1 fruit fly cellular context compared by ENCODE assay signal in the genomic region with DNA sequence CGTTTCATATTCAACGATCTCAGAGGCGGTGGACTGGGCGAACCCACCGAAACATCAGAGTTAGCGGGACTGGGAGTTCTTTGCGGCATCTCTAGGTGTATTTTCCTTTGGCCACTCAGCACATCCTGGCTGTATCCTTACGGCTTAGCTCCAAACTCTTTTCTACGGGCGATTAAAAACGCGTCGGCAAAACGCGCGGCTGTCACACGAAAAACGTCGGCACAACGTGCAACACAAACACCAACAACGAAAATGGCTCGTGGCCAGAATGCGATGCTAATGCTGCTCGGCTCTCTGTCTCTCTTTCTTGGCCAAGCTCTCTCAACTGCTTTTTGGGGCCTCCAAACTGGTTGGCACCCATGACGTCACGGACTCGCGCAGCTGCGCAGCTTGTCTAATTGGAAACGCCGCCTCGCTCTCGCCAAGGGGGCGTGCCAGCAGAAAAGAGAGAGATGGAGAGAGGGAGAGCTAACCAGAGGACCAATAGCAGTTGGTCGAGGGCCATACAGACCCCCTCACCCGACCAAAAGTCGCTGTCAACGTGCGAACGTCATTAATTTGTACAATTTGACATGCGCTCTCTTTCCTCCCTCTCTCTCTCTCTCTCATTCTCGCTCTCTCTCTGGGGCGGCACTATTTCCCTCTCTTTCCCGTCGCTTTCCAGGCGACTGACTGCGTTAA.
TF ChIP-seq lines count a peak whose summit lies in the region.

A gene (minus strand): TSS at position 255 of the 681 bp plus-strand sequence.

TF ChIP-seq in whole organism, embryonic, 481 proteins besides CTCF, POLR2A, EP300 and RAD21 (continued from another document and continues in another):
- no peak for TF ChIP-seq Kr (GFP tag; optimal IDR thresholded peaks at IDR 0.05; lab: Kevin White, UChicago)
- TF ChIP-seq seq (GFP tag; IDR thresholded peaks at IDR 0.05; lab: Robert Waterston, UW) = peak; percentile 71
- TF ChIP-seq Sin3A (optimal IDR thresholded peaks at IDR 0.05; lab: Kevin White, UChicago) = no peak
- TF ChIP-seq CG6654 (GFP tag; optimal IDR thresholded peaks at IDR 0.05; lab: Kevin White, UChicago) = no peak
- TF ChIP-seq schlank (tag; optimal IDR thresholded peaks at IDR 0.05; lab: Kevin White, UChicago) = no peak
- no peak for TF ChIP-seq Ptx1 (GFP tag; IDR thresholded peaks at IDR 0.05; lab: Robert Waterston, UW)
- no peak for TF ChIP-seq Bdp1 (GFP tag; optimal IDR thresholded peaks at IDR 0.05; lab: Kevin White, UChicago)
- TF ChIP-seq CG3995 (GFP tag; optimal IDR thresholded peaks at IDR 0.05; lab: Kevin White, UChicago) = no peak
- TF ChIP-seq zen2 (GFP tag; IDR thresholded peaks at IDR 0.05; lab: Robert Waterston, UW; ENCODE audit: partially characterized antibody) = peak; percentile 66
- TF ChIP-seq klu (GFP tag; IDR thresholded peaks at IDR 0.05; lab: Robert Waterston, UW) = no peak
- TF ChIP-seq Bteb2 (GFP tag; optimal IDR thresholded peaks at IDR 0.05; lab: Kevin White, UChicago) = no peak
- no peak for TF ChIP-seq Hand (GFP tag; optimal IDR thresholded peaks at IDR 0.05; lab: Kevin White, UChicago)
- TF ChIP-seq CG13287 (GFP tag; IDR thresholded peaks at IDR 0.05; lab: Robert Waterston, UW; ENCODE audit: partially characterized antibody) = peak; percentile 65
- TF ChIP-seq vnd (GFP tag; IDR thresholded peaks at IDR 0.05; lab: Robert Waterston, UW; ENCODE audit: partially characterized antibody) = no peak
- TF ChIP-seq vvl (GFP tag; IDR thresholded peaks at IDR 0.05; lab: Robert Waterston, UW) = peak; percentile 75; the same call in 1 of the 2 replicates
- TF ChIP-seq twi (tag; optimal IDR thresholded peaks at IDR 0.05; lab: Kevin White, UChicago) = no peak
- TF ChIP-seq CG15011 (GFP tag; optimal IDR thresholded peaks at IDR 0.05; lab: Kevin White, UChicago) = no peak
- peak; percentile 91 for TF ChIP-seq CG10321 (GFP tag; IDR thresholded peaks at IDR 0.05; lab: Robert Waterston, UW)
- no peak for TF ChIP-seq Side (GFP tag; optimal IDR thresholded peaks at IDR 0.05; lab: Kevin White, UChicago)
- TF ChIP-seq sim (GFP tag; IDR thresholded peaks at IDR 0.05; lab: Robert Waterston, UW) = no peak
- no peak for TF ChIP-seq NC2α (GFP tag; optimal IDR thresholded peaks at IDR 0.05; lab: Kevin White, UChicago)
- no peak for TF ChIP-seq Hsf (GFP tag; optimal IDR thresholded peaks at IDR 0.05; lab: Kevin White, UChicago)
- TF ChIP-seq CG4282 (GFP tag; optimal IDR thresholded peaks at IDR 0.05; lab: Kevin White, UChicago) = no peak
- no peak for TF ChIP-seq H15 (GFP tag; IDR thresholded peaks at IDR 0.05; lab: Robert Waterston, UW)
- TF ChIP-seq CG7556 (GFP tag; optimal IDR thresholded peaks at IDR 0.05; lab: Kevin White, UChicago) = no peak
- peak; percentile 22 for TF ChIP-seq D (optimal IDR thresholded peaks at IDR 0.05; lab: Kevin White, UChicago)
- no peak for TF ChIP-seq D (GFP tag; optimal IDR thresholded peaks at IDR 0.05; lab: Kevin White, UChicago)
- no peak for TF ChIP-seq Sox100B (GFP tag; optimal IDR thresholded peaks at IDR 0.05; lab: Kevin White, UChicago)
- no peak for TF ChIP-seq gfzf (GFP tag; optimal IDR thresholded peaks at IDR 0.05; lab: Kevin White, UChicago)
- TF ChIP-seq z (GFP tag; IDR thresholded peaks at IDR 0.05; lab: Robert Waterston, UW) = peak; percentile 30; the same call in 1 of the 3 replicates
- TF ChIP-seq Lim3 (GFP tag; IDR thresholded peaks at IDR 0.05; lab: Robert Waterston, UW) = no peak
- TF ChIP-seq prd (optimal IDR thresholded peaks at IDR 0.05; lab: Kevin White, UChicago) = no peak
- no peak for TF ChIP-seq prd (GFP tag; IDR thresholded peaks at IDR 0.05; lab: Robert Waterston, UW)
- no peak for TF ChIP-seq CG17361 (GFP tag; IDR thresholded peaks at IDR 0.05; lab: Robert Waterston, UW)
- no peak for TF ChIP-seq Rfx (GFP tag; IDR thresholded peaks at IDR 0.05; lab: Robert Waterston, UW)
- no peak for TF ChIP-seq CG10565 (GFP tag; optimal IDR thresholded peaks at IDR 0.05; lab: Kevin White, UChicago)
- no peak for TF ChIP-seq CG5245 (GFP tag; optimal IDR thresholded peaks at IDR 0.05; lab: Kevin White, UChicago)
- no peak for TF ChIP-seq Usf (GFP tag; optimal IDR thresholded peaks at IDR 0.05; lab: Kevin White, UChicago)
- no peak for TF ChIP-seq tll (GFP tag; optimal IDR thresholded peaks at IDR 0.05; lab: Kevin White, UChicago)
- TF ChIP-seq nmo (GFP tag; optimal IDR thresholded peaks at IDR 0.05; lab: Kevin White, UChicago) = no peak
- no peak for TF ChIP-seq Aef1 (GFP tag; IDR thresholded peaks at IDR 0.05; lab: Robert Waterston, UW)
- TF ChIP-seq CG12155 (GFP tag; optimal IDR thresholded peaks at IDR 0.05; lab: Kevin White, UChicago) = no peak
- TF ChIP-seq ewg (GFP tag; optimal IDR thresholded peaks at IDR 0.05; lab: Kevin White, UChicago) = peak; percentile 97
- TF ChIP-seq MESR4 (GFP tag; optimal IDR thresholded peaks at IDR 0.05; lab: Kevin White, UChicago) = no peak
- no peak for TF ChIP-seq CG4328 (GFP tag; optimal IDR thresholded peaks at IDR 0.05; lab: Kevin White, UChicago)
- TF ChIP-seq Hmr (GFP tag; optimal IDR thresholded peaks at IDR 0.05; lab: Kevin White, UChicago) = no peak
- TF ChIP-seq sr (GFP tag; IDR thresholded peaks at IDR 0.05; lab: Robert Waterston, UW) = no peak
- TF ChIP-seq CG5180 (GFP tag; optimal IDR thresholded peaks at IDR 0.05; lab: Kevin White, UChicago) = peak; percentile 86
- TF ChIP-seq Jarid2 (GFP tag; optimal IDR thresholded peaks at IDR 0.05; lab: Kevin White, UChicago) = peak; percentile 11
- peak; percentile 86 for TF ChIP-seq yki (optimal IDR thresholded peaks at IDR 0.05; lab: Kevin White, UChicago)
- TF ChIP-seq fu2 (GFP tag; optimal IDR thresholded peaks at IDR 0.05; lab: Kevin White, UChicago) = no peak
- no peak for TF ChIP-seq CG7987 (GFP tag; optimal IDR thresholded peaks at IDR 0.05; lab: Kevin White, UChicago)
- TF ChIP-seq GATAe (GFP tag; conservative IDR thresholded peaks at IDR 0.05; lab: Robert Waterston, UW) = no peak
- TF ChIP-seq lola (GFP tag; optimal IDR thresholded peaks at IDR 0.05; lab: Kevin White, UChicago) = no peak
- 0 out of 2 replicates have a peak, but pooled peaks have one; percentile 11 for TF ChIP-seq slbo (GFP tag; IDR thresholded peaks at IDR 0.05; lab: Robert Waterston, UW)
- no peak for TF ChIP-seq scrt (GFP tag; optimal IDR thresholded peaks at IDR 0.05; lab: Kevin White, UChicago)
- TF ChIP-seq CG3065 (GFP tag; optimal IDR thresholded peaks at IDR 0.05; lab: Kevin White, UChicago) = peak; percentile 18
- TF ChIP-seq peb (GFP tag; IDR thresholded peaks at IDR 0.05; lab: Robert Waterston, UW) = no peak
- no peak for TF ChIP-seq pum (GFP tag; optimal IDR thresholded peaks at IDR 0.05; lab: Kevin White, UChicago)
- no peak for TF ChIP-seq CG12942 (GFP tag; optimal IDR thresholded peaks at IDR 0.05; lab: Kevin White, UChicago)
- TF ChIP-seq Abd-B (GFP tag; optimal IDR thresholded peaks at IDR 0.05; lab: Kevin White, UChicago) = no peak
- TF ChIP-seq E2f1 (GFP tag; IDR thresholded peaks at IDR 0.05; lab: Robert Waterston, UW) = no peak
- TF ChIP-seq Six4 (GFP tag; optimal IDR thresholded peaks at IDR 0.05; lab: Kevin White, UChicago) = no peak
- no peak for TF ChIP-seq kni (GFP tag; optimal IDR thresholded peaks at IDR 0.05; lab: Kevin White, UChicago)
- no peak for TF ChIP-seq CG14710 (tag; optimal IDR thresholded peaks at IDR 0.05; lab: Kevin White, UChicago)
- no peak for TF ChIP-seq CG31224 (GFP tag; IDR thresholded peaks at IDR 0.05; lab: Robert Waterston, UW)
- TF ChIP-seq Neu2 (GFP tag; optimal IDR thresholded peaks at IDR 0.05; lab: Kevin White, UChicago; ENCODE audit: borderline replicate concordance) = no peak
- no peak for TF ChIP-seq CG8924 (tag; optimal IDR thresholded peaks at IDR 0.05; lab: Kevin White, UChicago)
- TF ChIP-seq cg (GFP tag; optimal IDR thresholded peaks at IDR 0.05; lab: Kevin White, UChicago) = peak; percentile 28
- 0 out of 3 replicates have a peak, but pooled peaks have one; percentile 9 for TF ChIP-seq CG11695 (GFP tag; IDR thresholded peaks at IDR 0.05; lab: Robert Waterston, UW)
- 0 out of 2 replicates have a peak, but pooled peaks have one; percentile 34 for TF ChIP-seq unc-4 (GFP tag; IDR thresholded peaks at IDR 0.05; lab: Robert Waterston, UW; ENCODE audit: partially characterized antibody)
- no peak for TF ChIP-seq disco-r (GFP tag; optimal IDR thresholded peaks at IDR 0.05; lab: Kevin White, UChicago)
- TF ChIP-seq CG31365 (tag; optimal IDR thresholded peaks at IDR 0.05; lab: Kevin White, UChicago) = no peak
- no peak for TF ChIP-seq CG12219 (GFP tag; optimal IDR thresholded peaks at IDR 0.05; lab: Kevin White, UChicago)
- TF ChIP-seq gsb-n (tag; optimal IDR thresholded peaks at IDR 0.05; lab: Kevin White, UChicago) = peak; percentile 96
- TF ChIP-seq CG10543 (GFP tag; optimal IDR thresholded peaks at IDR 0.05; lab: Kevin White, UChicago) = no peak
- peak; percentile 70 for TF ChIP-seq Deaf1 (tag; optimal IDR thresholded peaks at IDR 0.05; lab: Kevin White, UChicago)
- peak; percentile 92 for TF ChIP-seq CG8478 (optimal IDR thresholded peaks at IDR 0.05; lab: Kevin White, UChicago)
- no peak for TF ChIP-seq CG11504 (tag; optimal IDR thresholded peaks at IDR 0.05; lab: Kevin White, UChicago)
- no peak for TF ChIP-seq sima (GFP tag; optimal IDR thresholded peaks at IDR 0.05; lab: Kevin White, UChicago)
- TF ChIP-seq NfI (GFP tag; optimal IDR thresholded peaks at IDR 0.05; lab: Kevin White, UChicago) = no peak
- TF ChIP-seq Hr51 (GFP tag; optimal IDR thresholded peaks at IDR 0.05; lab: Kevin White, UChicago) = no peak
- no peak for TF ChIP-seq Poxn (GFP tag; IDR thresholded peaks at IDR 0.05; lab: Robert Waterston, UW)
- TF ChIP-seq Dref (GFP tag; IDR thresholded peaks at IDR 0.05; lab: Robert Waterston, UW) = no peak
- TF ChIP-seq CG17912 (GFP tag; optimal IDR thresholded peaks at IDR 0.05; lab: Kevin White, UChicago) = no peak
- TF ChIP-seq Atf6 (GFP tag; IDR thresholded peaks at IDR 0.05; lab: Robert Waterston, UW) = no peak
- TF ChIP-seq Dll (GFP tag; IDR thresholded peaks at IDR 0.05; lab: Robert Waterston, UW; ENCODE audit: partially characterized antibody) = peak; percentile 68; the same call in 2 of the 4 replicates
- TF ChIP-seq amos (GFP tag; IDR thresholded peaks at IDR 0.05; lab: Robert Waterston, UW; ENCODE audit: partially characterized antibody) = no peak
- TF ChIP-seq HmgZ (tag; optimal IDR thresholded peaks at IDR 0.05; lab: Kevin White, UChicago) = no peak
- no peak for TF ChIP-seq CG2889 (GFP tag; IDR thresholded peaks at IDR 0.05; lab: Robert Waterston, UW)
- no peak for TF ChIP-seq sens-2 (GFP tag; IDR thresholded peaks at IDR 0.05; lab: Robert Waterston, UW)
- no peak for TF ChIP-seq CrebB (tag; optimal IDR thresholded peaks at IDR 0.05; lab: Kevin White, UChicago)
- TF ChIP-seq oc (tag; optimal IDR thresholded peaks at IDR 0.05; lab: Kevin White, UChicago) = peak; percentile 14
- TF ChIP-seq CG32532 (GFP tag; IDR thresholded peaks at IDR 0.05; lab: Robert Waterston, UW) = peak; percentile 30; the same call in 1 of the 2 replicates
- TF ChIP-seq ken (GFP tag; IDR thresholded peaks at IDR 0.05; lab: Robert Waterston, UW) = no peak
- no peak for TF ChIP-seq CG31388 (GFP tag; optimal IDR thresholded peaks at IDR 0.05; lab: Kevin White, UChicago)
- no peak for TF ChIP-seq Fer1 (GFP tag; optimal IDR thresholded peaks at IDR 0.05; lab: Kevin White, UChicago)
- no peak for TF ChIP-seq CG2678 (tag; optimal IDR thresholded peaks at IDR 0.05; lab: Kevin White, UChicago)
- TF ChIP-seq CoRest (tag; optimal IDR thresholded peaks at IDR 0.05; lab: Kevin White, UChicago) = peak; percentile 54
- peak; percentile 44 for TF ChIP-seq CG7745 (tag; optimal IDR thresholded peaks at IDR 0.05; lab: Kevin White, UChicago)
- no peak for TF ChIP-seq so (GFP tag; IDR thresholded peaks at IDR 0.05; lab: Robert Waterston, UW)
- TF ChIP-seq Tbp (GFP tag; optimal IDR thresholded peaks at IDR 0.05; lab: Kevin White, UChicago) = no peak
- no peak for TF ChIP-seq Sox102F (GFP tag; optimal IDR thresholded peaks at IDR 0.05; lab: Kevin White, UChicago)
- TF ChIP-seq CG18619 (GFP tag; optimal IDR thresholded peaks at IDR 0.05; lab: Kevin White, UChicago) = no peak
- TF ChIP-seq sqz (GFP tag; optimal IDR thresholded peaks at IDR 0.05; lab: Kevin White, UChicago) = no peak
- TF ChIP-seq E2f2 (GFP tag; IDR thresholded peaks at IDR 0.05; lab: Robert Waterston, UW) = no peak
- TF ChIP-seq CG30403 (GFP tag; optimal IDR thresholded peaks at IDR 0.05; lab: Kevin White, UChicago) = no peak
- peak; percentile 99 for TF ChIP-seq Nf-YC (tag; optimal IDR thresholded peaks at IDR 0.05; lab: Kevin White, UChicago)
- TF ChIP-seq Dek (tag; optimal IDR thresholded peaks at IDR 0.05; lab: Kevin White, UChicago) = no peak
- no peak for TF ChIP-seq CG11093 (GFP tag; IDR thresholded peaks at IDR 0.05; lab: Robert Waterston, UW)
- TF ChIP-seq CG4404 (GFP tag; IDR thresholded peaks at IDR 0.05; lab: Robert Waterston, UW) = no peak
- TF ChIP-seq Dip3 (GFP tag; optimal IDR thresholded peaks at IDR 0.05; lab: Kevin White, UChicago) = no peak
- peak; percentile 98 for TF ChIP-seq CG8359 (GFP tag; optimal IDR thresholded peaks at IDR 0.05; lab: Kevin White, UChicago; ENCODE audit: borderline replicate concordance)
- no peak for TF ChIP-seq cas (GFP tag; IDR thresholded peaks at IDR 0.05; lab: Robert Waterston, UW)
- TF ChIP-seq Fer3 (tag; optimal IDR thresholded peaks at IDR 0.05; lab: Kevin White, UChicago) = no peak
- TF ChIP-seq CG8944 (GFP tag; optimal IDR thresholded peaks at IDR 0.05; lab: Kevin White, UChicago) = no peak
- no peak for TF ChIP-seq Mes4 (GFP tag; optimal IDR thresholded peaks at IDR 0.05; lab: Kevin White, UChicago)
- peak; percentile 37 for TF ChIP-seq hth (optimal IDR thresholded peaks at IDR 0.05; lab: Kevin White, UChicago)
- TF ChIP-seq ems (GFP tag; optimal IDR thresholded peaks at IDR 0.05; lab: Kevin White, UChicago) = no peak
- TF ChIP-seq stc (GFP tag; IDR thresholded peaks at IDR 0.05; lab: Robert Waterston, UW) = no peak; the same call in 1 of the 2 replicates
- TF ChIP-seq ERR (GFP tag; optimal IDR thresholded peaks at IDR 0.05; lab: Kevin White, UChicago) = no peak
- no peak for TF ChIP-seq MTF-1 (GFP tag; optimal IDR thresholded peaks at IDR 0.05; lab: Kevin White, UChicago; ENCODE audit: borderline replicate concordance)
- TF ChIP-seq CG43689 (GFP tag; IDR thresholded peaks at IDR 0.05; lab: Robert Waterston, UW) = no peak
- no peak for TF ChIP-seq ranshi (GFP tag; IDR thresholded peaks at IDR 0.05; lab: Robert Waterston, UW)
- TF ChIP-seq lbe (GFP tag; optimal IDR thresholded peaks at IDR 0.05; lab: Kevin White, UChicago) = peak; percentile 40
- TF ChIP-seq CG6791 (GFP tag; IDR thresholded peaks at IDR 0.05; lab: Robert Waterston, UW; ENCODE audit: partially characterized antibody) = no peak
- TF ChIP-seq bcd (GFP tag; optimal IDR thresholded peaks at IDR 0.05; lab: Kevin White, UChicago) = no peak
- no peak for TF ChIP-seq CG17328 (GFP tag; IDR thresholded peaks at IDR 0.05; lab: Robert Waterston, UW)
